Fruit fly (Drosophila melanogaster) whole organism, prepupa: Measurements from ENCODE around the gene CG5645.

Experiments used
- Blimp-1 ChIP-seq: fragments of 200-800 bp; sonication (Bioruptor generic); optimal IDR thresholded peaks from 3 replicates; lab custom pipeline; 2017; ENCODE audit warnings: missing biosample characterization, missing genetic modification characterization, mild to moderate bottlenecking, moderate library complexity, missing genetic modification reagents
- CG10631 ChIP-seq: fragments of 200-800 bp; sonication (Bioruptor generic); optimal IDR thresholded peaks from 2 replicates; lab custom pipeline; 2016; ENCODE audit warnings: missing biosample characterization, missing genetic modification characterization
- CG11294 ChIP-seq: fragments of 200-800 bp; sonication (Bioruptor generic); IDR thresholded peaks from 2 replicates; pipeline ENCODE4 v1.3.6; 2022; ENCODE audit warnings: missing biosample characterization, missing genetic modification characterization
- CG11902 ChIP-seq: fragments of 200-800 bp; sonication (Bioruptor generic); optimal IDR thresholded peaks from 3 replicates; lab custom pipeline; 2016; ENCODE audit warnings: missing biosample characterization, missing genetic modification characterization
- CG15336 ChIP-seq: fragments of 200-800 bp; sonication (Bioruptor generic); IDR thresholded peaks from 2 replicates; pipeline ENCODE4 v1.3.6; 2022; ENCODE audit warnings: missing biosample characterization, missing genetic modification characterization
- CG1621 ChIP-seq: fragments of 200-800 bp; sonication (Bioruptor generic); optimal IDR thresholded peaks from 3 replicates; lab custom pipeline; 2018; ENCODE audit warnings: missing biosample characterization, mild to moderate bottlenecking, missing genetic modification characterization
- CG31627 ChIP-seq: fragments of 200-800 bp; sonication (Bioruptor generic); optimal IDR thresholded peaks from 3 replicates; lab custom pipeline; 2016; ENCODE audit warnings: missing biosample characterization, missing genetic modification characterization
- CG34406 ChIP-seq: fragments of 200-800 bp; sonication (Bioruptor generic); optimal IDR thresholded peaks from 3 replicates; lab custom pipeline; 2016; ENCODE audit warnings: missing biosample characterization, missing genetic modification characterization
- CG3919 ChIP-seq: fragments of 200-800 bp; sonication (Bioruptor generic); optimal IDR thresholded peaks from 3 replicates; lab custom pipeline; 2016; ENCODE audit warnings: missing biosample characterization, missing genetic modification characterization
- CG4318 ChIP-seq: fragments of 200-800 bp; sonication (Bioruptor generic); optimal IDR thresholded peaks from 3 replicates; lab custom pipeline; 2017; ENCODE audit warnings: missing biosample characterization, mild to moderate bottlenecking, missing genetic modification characterization
- CG6163 ChIP-seq: fragments of 200-800 bp; sonication (Bioruptor generic); IDR thresholded peaks from 3 replicates; pipeline ENCODE4 v1.3.6; 2022; ENCODE audit warnings: missing biosample characterization, missing genetic modification characterization
- CG6276 ChIP-seq: fragments of 200-800 bp; sonication (Bioruptor generic); optimal IDR thresholded peaks from 2 replicates; lab custom pipeline; 2017; ENCODE audit warnings: missing biosample characterization, mild to moderate bottlenecking, missing genetic modification characterization
- CG6792 ChIP-seq: fragments of 200-800 bp; sonication (Bioruptor generic); optimal IDR thresholded peaks from 3 replicates; lab custom pipeline; 2016; ENCODE audit warnings: missing biosample characterization, missing genetic modification characterization
- CG6854 ChIP-seq: fragments of 200-800 bp; sonication (Bioruptor generic); optimal IDR thresholded peaks from 2 replicates; lab custom pipeline; 2017; ENCODE audit warnings: missing biosample characterization, mild to moderate bottlenecking, missing genetic modification characterization
- CG7368 ChIP-seq: fragments of 200-800 bp; sonication (Bioruptor generic); optimal IDR thresholded peaks from 3 replicates; lab custom pipeline; 2016; ENCODE audit warnings: missing biosample characterization, missing genetic modification characterization
- CG8119 ChIP-seq: fragments of 200-800 bp; sonication (Bioruptor generic); IDR thresholded peaks from 3 replicates; pipeline ENCODE4 v1.3.6; 2022; ENCODE audit warnings: missing biosample characterization, missing genetic modification characterization
- CG8319 ChIP-seq: fragments of 200-800 bp; sonication (Bioruptor generic); optimal IDR thresholded peaks from 3 replicates; lab custom pipeline; 2016; ENCODE audit warnings: missing biosample characterization, missing genetic modification characterization
- CG8632 ChIP-seq: fragments of 200-800 bp; sonication (Bioruptor generic); optimal IDR thresholded peaks from 3 replicates; lab custom pipeline; 2016; ENCODE audit warnings: missing biosample characterization, missing genetic modification characterization
- CG9139 ChIP-seq: fragments of 200-800 bp; sonication (Bioruptor generic); optimal IDR thresholded peaks from 3 replicates; lab custom pipeline; 2017; ENCODE audit warnings: missing biosample characterization, mild to moderate bottlenecking, missing genetic modification characterization
- Eip75B ChIP-seq: fragments of 200-800 bp; sonication (Bioruptor generic); optimal IDR thresholded peaks from 3 replicates; lab custom pipeline; 2016; ENCODE audit warnings: missing biosample characterization, missing genetic modification characterization
- Eip78C ChIP-seq: fragments of 200-800 bp; sonication (Bioruptor generic); peaks from one replicate; lab custom pipeline; 2016; ENCODE audit warnings: missing biosample characterization, missing genetic modification characterization
- Eip93F ChIP-seq: fragments of 200-800 bp; sonication (Bioruptor generic); optimal IDR thresholded peaks from 2 replicates; lab custom pipeline; 2016; ENCODE audit warnings: missing biosample characterization, mild to moderate bottlenecking, missing genetic modification characterization
- Ets21C ChIP-seq: fragments of 200-800 bp; sonication (Bioruptor generic); optimal IDR thresholded peaks from 3 replicates; lab custom pipeline; 2016; ENCODE audit warnings: missing biosample characterization, missing genetic modification characterization
- Ets96B ChIP-seq: fragments of 200-800 bp; optimal IDR thresholded peaks from 2 replicates; lab custom pipeline; 2019; ENCODE audit warnings: missing biosample characterization, mild to moderate bottlenecking, missing genetic modification characterization, moderate library complexity
- Gug ChIP-seq: fragments of 200-800 bp; sonication (Bioruptor generic); IDR thresholded peaks from 2 replicates; pipeline ENCODE4 v1.3.6; 2022; ENCODE audit warnings: missing biosample characterization, missing genetic modification characterization
- Hr38 ChIP-seq: sonication (Bioruptor generic); optimal IDR thresholded peaks from 2 replicates; lab custom pipeline; 2016; ENCODE audit warnings: missing biosample characterization, missing genetic modification characterization
- Hr39 ChIP-seq: fragments of 200-800 bp; sonication (Bioruptor generic); optimal IDR thresholded peaks from 2 replicates; lab custom pipeline; 2016; ENCODE audit warnings: missing biosample characterization, missing genetic modification characterization
- Hr4 ChIP-seq: fragments of 200-800 bp; sonication (Bioruptor generic); optimal IDR thresholded peaks from 3 replicates; lab custom pipeline; 2016; ENCODE audit warnings: missing biosample characterization, missing genetic modification characterization
- Lpt ChIP-seq: fragments of 200-800 bp; sonication (Bioruptor generic); optimal IDR thresholded peaks from 3 replicates; lab custom pipeline; 2016; ENCODE audit warnings: missing biosample characterization, missing genetic modification characterization
- Met ChIP-seq: fragments of 200-800 bp; sonication (Bioruptor generic); optimal IDR thresholded peaks from 3 replicates; lab custom pipeline; 2016; ENCODE audit warnings: missing biosample characterization, missing genetic modification characterization
- Sox102F ChIP-seq: fragments of 200-800 bp; sonication (Bioruptor generic); optimal IDR thresholded peaks from 2 replicates; lab custom pipeline; 2016; ENCODE audit warnings: missing biosample characterization, mild to moderate bottlenecking, missing genetic modification characterization
- Sox14 ChIP-seq: fragments of 200-800 bp; sonication (Bioruptor generic); optimal IDR thresholded peaks from 3 replicates; lab custom pipeline; 2016; ENCODE audit warnings: missing biosample characterization, missing genetic modification characterization
- Sox15 ChIP-seq: fragments of 200-800 bp; sonication (Bioruptor generic); optimal IDR thresholded peaks from 3 replicates; lab custom pipeline; 2016; ENCODE audit warnings: missing biosample characterization, missing genetic modification characterization
- cyc ChIP-seq: fragments of 200-800 bp; sonication (Bioruptor generic); optimal IDR thresholded peaks from 3 replicates; lab custom pipeline; 2016; ENCODE audit warnings: missing biosample characterization, missing genetic modification characterization
- dac ChIP-seq: fragments of 200-800 bp; sonication (Bioruptor generic); optimal IDR thresholded peaks from 2 replicates; lab custom pipeline; 2017; ENCODE audit warnings: missing biosample characterization, mild to moderate bottlenecking, missing genetic modification characterization
- dsx ChIP-seq: fragments of 200-800 bp; optimal IDR thresholded peaks from 3 replicates; lab custom pipeline; 2019; ENCODE audit warnings: missing biosample characterization, mild to moderate bottlenecking, missing genetic modification characterization, moderate library complexity; ENCODE audit not compliant: poor library complexity, severe bottlenecking
- eg ChIP-seq: fragments of 200-800 bp; sonication (Bioruptor generic); IDR thresholded peaks from 3 replicates; pipeline ENCODE4 v1.3.6; 2022; ENCODE audit warnings: missing biosample characterization, missing genetic modification characterization
- esn ChIP-seq: fragments of 200-800 bp; sonication (Bioruptor generic); optimal IDR thresholded peaks from 2 replicates; lab custom pipeline; 2016; ENCODE audit warnings: missing biosample characterization, mild to moderate bottlenecking, missing genetic modification characterization, moderate library complexity
- fd59A ChIP-seq: fragments of 200-800 bp; sonication (Bioruptor generic); optimal IDR thresholded peaks from 2 replicates; lab custom pipeline; 2017; ENCODE audit warnings: missing biosample characterization, mild to moderate bottlenecking, missing genetic modification characterization, missing genetic modification reagents
- fd85E ChIP-seq: fragments of 200-800 bp; sonication (Bioruptor generic); optimal IDR thresholded peaks from 3 replicates; lab custom pipeline; 2016; ENCODE audit warnings: missing biosample characterization, missing genetic modification characterization
- fkh ChIP-seq: fragments of 200-800 bp; sonication (Bioruptor generic); optimal IDR thresholded peaks from 3 replicates; lab custom pipeline; 2017; ENCODE audit warnings: missing biosample characterization, mild to moderate bottlenecking, missing genetic modification characterization, moderate library complexity
- lz ChIP-seq: fragments of 200-800 bp; sonication (Bioruptor generic); optimal IDR thresholded peaks from 3 replicates; lab custom pipeline; 2016; ENCODE audit warnings: missing biosample characterization, missing genetic modification characterization
- net ChIP-seq: fragments of 200-800 bp; sonication (Bioruptor generic); optimal IDR thresholded peaks from 3 replicates; lab custom pipeline; 2016; ENCODE audit warnings: missing biosample characterization, missing genetic modification characterization
- salr ChIP-seq, 2 experiments: fragments of 200-800 bp; sonication (Bioruptor generic); optimal IDR thresholded peaks; 3 replicates each; lab custom pipeline; 2016 to 2018; ENCODE audit warnings: missing biosample characterization in 2 of 2, missing genetic modification characterization in 2 of 2, mild to moderate bottlenecking in 1 of 2
- spab ChIP-seq: fragments of 200-800 bp; sonication (Bioruptor generic); optimal IDR thresholded peaks from 2 replicates; lab custom pipeline; 2017; ENCODE audit warnings: missing biosample characterization, mild to moderate bottlenecking, missing genetic modification characterization, missing genetic modification reagents
- topi ChIP-seq: fragments of 200-800 bp; sonication (Bioruptor generic); optimal IDR thresholded peaks from 3 replicates; lab custom pipeline; 2016; ENCODE audit warnings: missing biosample characterization, missing genetic modification characterization

CG5645 gene

DNA sequence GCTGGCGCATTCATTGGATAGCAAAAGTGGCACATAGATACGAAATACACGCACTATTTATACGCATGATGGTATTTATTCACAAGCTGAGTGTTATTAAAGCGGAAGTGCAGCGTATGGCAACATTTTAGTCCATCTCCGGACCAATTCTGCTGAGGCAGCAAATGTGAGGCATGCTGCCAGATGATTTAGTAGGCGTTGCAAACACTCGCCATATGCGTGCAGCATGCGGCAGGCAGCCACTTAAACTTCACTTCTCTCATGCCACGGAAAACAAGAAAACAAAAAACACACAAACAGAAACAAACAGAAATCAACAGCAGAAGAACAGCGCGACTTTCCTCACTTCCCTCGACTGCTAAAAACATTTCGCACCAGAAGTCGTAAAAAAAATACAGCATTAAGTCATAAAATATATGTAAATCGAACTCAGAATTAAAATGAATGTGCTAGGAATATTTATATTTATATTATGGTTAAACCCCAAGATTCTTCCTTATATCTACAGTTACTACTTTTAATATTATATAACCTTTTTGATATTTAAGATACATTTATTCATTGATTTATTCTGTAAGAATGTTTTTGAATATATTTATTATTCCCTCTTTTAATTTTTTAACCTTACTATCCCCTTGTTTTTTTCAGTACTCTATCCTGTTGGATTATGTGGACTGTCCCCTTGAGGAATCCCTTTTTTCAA lies 37.0 kb downstream of the CG5645 start (continued):
- TF ChIP-seq Blimp-1 (GFP tag; lab: Kevin White, UChicago) (no peak), cyc (GFP tag; lab: Kevin White, UChicago) (peak; percentile 14), CG8119 (GFP tag; lab: Robert Waterston, UW) (no peak), Hr39 (GFP tag; lab: Kevin White, UChicago) (no peak), Lpt (GFP tag; lab: Kevin White, UChicago) (no peak), CG6163 (GFP tag; lab: Robert Waterston, UW) (no peak), topi (peak; percentile 7), CG10631 (GFP tag; lab: Kevin White, UChicago) (peak; percentile 55), Sox15 (GFP tag; lab: Kevin White, UChicago) (peak; percentile 13), CG6276 (no peak), lz (no peak), CG8632 (GFP tag; lab: Kevin White, UChicago) (peak; percentile 47), CG6792 (GFP tag; lab: Kevin White, UChicago) (peak; percentile 5), CG34406 (GFP tag; lab: Kevin White, UChicago) (peak; percentile 21), CG15336 (GFP tag; lab: Robert Waterston, UW) (no peak), CG1621 (no peak), fkh (GFP tag; lab: Kevin White, UChicago) (no peak), CG6854 (GFP tag; lab: Kevin White, UChicago) (no peak), dsx (peak; percentile 59), Hr4 (GFP tag; lab: Kevin White, UChicago) (no peak), CG3919 (peak; percentile 25), salr (GFP tag; optimal IDR thresholded peaks at IDR 0.05; lab: Kevin White, UChicago) (no peak), esn (peak; percentile 48), Eip93F (GFP tag; lab: Kevin White, UChicago) (no peak)

DNA sequence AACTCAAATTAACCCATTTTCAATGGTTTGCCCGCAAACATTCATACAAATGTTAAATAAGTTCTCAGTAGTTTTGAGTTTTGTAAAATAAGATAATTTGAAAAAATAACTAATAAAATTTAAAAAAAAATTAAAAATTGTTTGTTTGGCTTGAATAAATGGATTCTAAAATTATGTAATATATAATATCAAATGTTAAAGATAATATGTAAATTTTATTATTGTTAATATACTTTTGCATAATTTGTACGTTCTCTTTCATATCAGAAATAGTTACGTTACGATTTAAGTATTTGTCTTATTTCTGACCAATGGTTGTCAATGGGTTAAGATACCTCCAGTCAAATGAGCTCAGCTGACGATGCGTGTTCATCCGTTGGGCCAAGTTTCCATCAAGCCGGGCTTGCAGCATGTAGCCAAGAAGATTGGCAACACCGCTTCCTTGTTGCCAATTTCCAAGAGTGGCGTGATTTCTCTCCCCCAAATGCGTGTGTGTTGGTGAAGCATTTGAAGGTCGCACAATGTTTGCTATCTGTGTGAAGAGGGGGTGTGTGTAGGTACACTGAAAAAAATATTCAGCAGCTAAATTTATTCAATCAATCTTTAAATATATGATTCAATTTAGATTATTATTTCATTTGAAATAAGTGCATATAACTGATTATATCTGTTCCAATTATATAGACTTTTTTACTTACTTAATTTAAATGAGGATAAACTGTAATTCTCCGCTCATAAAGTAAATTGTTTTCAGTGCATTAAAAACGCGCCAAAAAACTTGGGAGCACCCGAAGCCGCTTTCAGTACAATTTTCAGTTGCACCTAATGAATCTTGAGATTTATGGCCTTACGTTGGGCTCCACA lies 39.5 kb downstream of the CG5645 start:
- 0 out of 2 replicates have a peak, but pooled peaks have one; percentile 30 for TF ChIP-seq Gug (GFP tag; lab: Robert Waterston, UW)
- peak; percentile 62 for TF ChIP-seq Sox102F (GFP tag; lab: Kevin White, UChicago)
- TF ChIP-seq CG9139: peak; percentile 48
- peak; percentile 34 for TF ChIP-seq CG6854 (GFP tag; lab: Kevin White, UChicago)
- peak; percentile 6 for TF ChIP-seq CG1621
- TF ChIP-seq eg (GFP tag; lab: Robert Waterston, UW): peak; percentile 54; the same call in 1 of the 3 replicates
- TF ChIP-seq Ets21C (GFP tag; lab: Kevin White, UChicago): peak; percentile 2
- peak; percentile 35 for TF ChIP-seq dac (GFP tag; lab: Kevin White, UChicago)
- peak; percentile 9 for TF ChIP-seq spab (GFP tag; lab: Kevin White, UChicago)
- TF ChIP-seq CG8632 (GFP tag; lab: Kevin White, UChicago): peak; percentile 50
- no peak for TF ChIP-seq Hr38 (GFP tag; lab: Kevin White, UChicago)
- TF ChIP-seq lz: peak; percentile 37
- no peak for TF ChIP-seq fd85E
- peak; percentile 59 for TF ChIP-seq cyc (GFP tag; lab: Kevin White, UChicago)
- peak; percentile 54 for TF ChIP-seq Hr4 (GFP tag; lab: Kevin White, UChicago)
- peak; percentile 32 for TF ChIP-seq CG31627 (GFP tag; lab: Kevin White, UChicago)
- no peak for TF ChIP-seq CG11294 (GFP tag; lab: Robert Waterston, UW)
- TF ChIP-seq Met (GFP tag; lab: Kevin White, UChicago): peak; percentile 58
- TF ChIP-seq CG34406 (GFP tag; lab: Kevin White, UChicago): peak; percentile 55
- TF ChIP-seq CG11902 (GFP tag; lab: Kevin White, UChicago): peak; percentile 6
- TF ChIP-seq Blimp-1 (GFP tag; lab: Kevin White, UChicago): peak; percentile 2
- peak; percentile 12 for TF ChIP-seq CG7368
- TF ChIP-seq Sox14 (GFP tag; lab: Kevin White, UChicago): peak; percentile 37
- peak; percentile 62 for TF ChIP-seq topi
- TF ChIP-seq fd59A (GFP tag; lab: Kevin White, UChicago): peak; percentile 19
- TF ChIP-seq CG8319: no peak
- TF ChIP-seq CG10631 (GFP tag; lab: Kevin White, UChicago): peak; percentile 23
- peak; percentile 42 for TF ChIP-seq net
- no peak for TF ChIP-seq fkh (GFP tag; lab: Kevin White, UChicago)
- TF ChIP-seq CG4318 (GFP tag; lab: Kevin White, UChicago): peak; percentile 53
- TF ChIP-seq CG6276: peak; percentile 57
- peak; percentile 90 for TF ChIP-seq Eip78C (GFP tag; lab: Kevin White, UChicago)
- no peak for TF ChIP-seq Lpt (GFP tag; lab: Kevin White, UChicago)
- TF ChIP-seq Ets96B: peak; percentile 56
- peak; percentile 51 for TF ChIP-seq Eip75B (GFP tag; lab: Kevin White, UChicago)
